Worm (Caenorhabditis elegans) whole organism, late embryonic: ENCODE data around the gene flp-11.

Experiments used
- C08G9.2 ChIP-seq: sonication (generic microtip); optimal IDR thresholded peaks from 2 replicates; lab custom pipeline; 2016; ENCODE audit warnings: mild to moderate bottlenecking, missing genetic modification characterization, moderate library complexity, missing compliant biosample characterization
- F13H6.1 ChIP-seq: sonication (generic microtip); optimal IDR thresholded peaks from 2 replicates; lab custom pipeline; 2016; ENCODE audit warnings: missing genetic modification characterization, missing compliant biosample characterization
- K02D7.2 ChIP-seq: sonication (generic microtip); optimal IDR thresholded peaks from 2 replicates; lab custom pipeline; 2017; ENCODE audit warnings: mild to moderate bottlenecking, missing genetic modification characterization, missing compliant biosample characterization
- K09A11.1 ChIP-seq: sonication (generic microtip); optimal IDR thresholded peaks from 2 replicates; lab custom pipeline; 2017; ENCODE audit warnings: antibody characterized with exemption, mild to moderate bottlenecking, missing genetic modification characterization, missing compliant biosample characterization; ENCODE audit not compliant: insufficient read depth
- T23F11.4 ChIP-seq: fragments of 200-800 bp; sonication (Bioruptor generic); optimal IDR thresholded peaks from 2 replicates; lab custom pipeline; 2018; ENCODE audit warnings: mild to moderate bottlenecking, missing genetic modification characterization, missing compliant biosample characterization
- Y22D7AL.16 ChIP-seq: sonication (generic microtip); optimal IDR thresholded peaks from 2 replicates; lab custom pipeline; 2016; ENCODE audit warnings: missing genetic modification characterization, missing compliant biosample characterization
- ahr-1 ChIP-seq: sonication (generic microtip); optimal IDR thresholded peaks from 2 replicates; lab custom pipeline; 2016; ENCODE audit warnings: missing genetic modification characterization, missing compliant biosample characterization
- ama-1 ChIP-seq: fragments of 150-350 bp; optimal IDR thresholded peaks from 2 replicates; lab custom pipeline; 2014
- ceh-14 ChIP-seq: sonication (generic microtip); optimal IDR thresholded peaks from 2 replicates; lab custom pipeline; 2016; ENCODE audit warnings: missing genotype, missing genetic modification characterization, missing compliant biosample characterization
- ceh-19 ChIP-seq: fragments of 200-800 bp; sonication (Bioruptor generic); optimal IDR thresholded peaks from 2 replicates; lab custom pipeline; 2018; ENCODE audit warnings: mild to moderate bottlenecking, missing genetic modification characterization, missing compliant biosample characterization
- ceh-24 ChIP-seq: sonication (generic microtip); optimal IDR thresholded peaks from 2 replicates; lab custom pipeline; 2016; ENCODE audit warnings: mild to moderate bottlenecking, missing genetic modification characterization, missing compliant biosample characterization
- ceh-30 ChIP-seq: fragments of 150-350 bp; optimal IDR thresholded peaks from 2 replicates; lab custom pipeline; 2014; ENCODE audit warnings: missing biosample characterization, missing genetic modification characterization
- ceh-31 ChIP-seq: sonication (generic microtip); optimal IDR thresholded peaks from 2 replicates; lab custom pipeline; 2016; ENCODE audit warnings: missing genetic modification characterization, missing compliant biosample characterization
- ceh-34 ChIP-seq: sonication (generic microtip); optimal IDR thresholded peaks from 2 replicates; lab custom pipeline; 2016; ENCODE audit warnings: mild to moderate bottlenecking, missing genetic modification characterization, missing compliant biosample characterization
- ceh-45 ChIP-seq: fragments of 200-800 bp; sonication (Bioruptor generic); IDR thresholded peaks from 2 replicates; pipeline ENCODE4 v1.3.6; 2022; ENCODE audit warnings: missing genetic modification reagents, missing genetic modification characterization, missing compliant biosample characterization
- ceh-48 ChIP-seq: sonication (generic microtip); optimal IDR thresholded peaks from 2 replicates; lab custom pipeline; 2016; ENCODE audit warnings: missing genetic modification characterization, inconsistent platforms, missing compliant biosample characterization
- ceh-6 ChIP-seq: fragments of 200-800 bp; sonication (Bioruptor generic); optimal IDR thresholded peaks from 2 replicates; lab custom pipeline; 2018; ENCODE audit warnings: mild to moderate bottlenecking, missing genetic modification characterization, missing compliant biosample characterization
- ceh-9 ChIP-seq: sonication (generic microtip); optimal IDR thresholded peaks from 2 replicates; lab custom pipeline; 2016; ENCODE audit warnings: mild to moderate bottlenecking, missing genetic modification characterization, inconsistent platforms, missing compliant biosample characterization
- che-1 ChIP-seq: sonication (generic microtip); optimal IDR thresholded peaks from 2 replicates; lab custom pipeline; 2016; ENCODE audit warnings: mild to moderate bottlenecking, missing genetic modification characterization, missing compliant biosample characterization
- dmd-4 ChIP-seq: sonication (generic microtip); optimal IDR thresholded peaks from 2 replicates; lab custom pipeline; 2016; ENCODE audit warnings: borderline replicate concordance, missing genetic modification characterization, missing compliant biosample characterization
- dve-1 ChIP-seq: sonication (generic microtip); optimal IDR thresholded peaks from 2 replicates; lab custom pipeline; 2017; ENCODE audit warnings: antibody characterized with exemption, mild to moderate bottlenecking, missing genetic modification characterization, missing compliant biosample characterization
- elt-2 ChIP-seq: sonication (generic microtip); optimal IDR thresholded peaks from 2 replicates; lab custom pipeline; 2016; ENCODE audit warnings: missing genetic modification reagents, missing genetic modification characterization, missing compliant biosample characterization
- elt-4 ChIP-seq: sonication (generic microtip); optimal IDR thresholded peaks from 2 replicates; lab custom pipeline; 2016; ENCODE audit warnings: missing genetic modification characterization, missing compliant biosample characterization
- ets-4 ChIP-seq: sonication (generic microtip); optimal IDR thresholded peaks from 2 replicates; lab custom pipeline; 2016; ENCODE audit warnings: missing genetic modification characterization, missing compliant biosample characterization
- eyg-1 ChIP-seq: sonication (generic microtip); optimal IDR thresholded peaks from 2 replicates; lab custom pipeline; 2016; ENCODE audit warnings: missing genotype, missing genetic modification characterization, missing compliant biosample characterization
- fax-1 ChIP-seq: sonication (generic microtip); optimal IDR thresholded peaks from 2 replicates; lab custom pipeline; 2016; ENCODE audit warnings: missing genotype, missing genetic modification characterization, missing compliant biosample characterization
- fkh-6 ChIP-seq: sonication (generic microtip); optimal IDR thresholded peaks from 2 replicates; lab custom pipeline; 2016; ENCODE audit warnings: missing genetic modification characterization, missing compliant biosample characterization
- gmeb-2 ChIP-seq: sonication (generic microtip); optimal IDR thresholded peaks from 2 replicates; lab custom pipeline; 2016; ENCODE audit warnings: missing genetic modification characterization, inconsistent platforms, missing compliant biosample characterization
- hlh-15 ChIP-seq: sonication (generic microtip); optimal IDR thresholded peaks from 2 replicates; lab custom pipeline; 2016; ENCODE audit warnings: missing genetic modification characterization, missing compliant biosample characterization
- hlh-30 ChIP-seq: sonication (generic microtip); optimal IDR thresholded peaks from 2 replicates; lab custom pipeline; 2017; ENCODE audit warnings: antibody characterized with exemption, missing genetic modification characterization, missing compliant biosample characterization; ENCODE audit not compliant: insufficient read depth
- hlh-6 ChIP-seq: sonication (generic microtip); optimal IDR thresholded peaks from 2 replicates; lab custom pipeline; 2016; ENCODE audit warnings: missing genotype, missing genetic modification characterization, missing compliant biosample characterization
- lim-6 ChIP-seq: sonication (generic microtip); optimal IDR thresholded peaks from 2 replicates; lab custom pipeline; 2016; ENCODE audit warnings: missing genetic modification characterization, missing compliant biosample characterization
- nfya-1 ChIP-seq: sonication (generic microtip); optimal IDR thresholded peaks from 2 replicates; lab custom pipeline; 2017; ENCODE audit warnings: missing genetic modification characterization, mild to moderate bottlenecking, missing compliant biosample characterization, antibody characterized with exemption, moderate library complexity
- npax-4 ChIP-seq: sonication (generic microtip); optimal IDR thresholded peaks from 2 replicates; lab custom pipeline; 2016; ENCODE audit warnings: missing genetic modification characterization, missing compliant biosample characterization
- odd-2 ChIP-seq: sonication (generic microtip); optimal IDR thresholded peaks from 2 replicates; lab custom pipeline; 2017; ENCODE audit warnings: antibody characterized with exemption, mild to moderate bottlenecking, missing genetic modification characterization, missing compliant biosample characterization
- pat-9 ChIP-seq: fragments of 200-800 bp; sonication (Bioruptor generic); optimal IDR thresholded peaks from 2 replicates; lab custom pipeline; 2018; ENCODE audit warnings: mild to moderate bottlenecking, missing genetic modification characterization, moderate library complexity, missing compliant biosample characterization
- pax-1 ChIP-seq: fragments of 150-350 bp; optimal IDR thresholded peaks from 2 replicates; lab custom pipeline; 2014; ENCODE audit warnings: missing biosample characterization, missing genetic modification characterization
- pha-2 ChIP-seq: sonication (generic microtip); optimal IDR thresholded peaks from 2 replicates; lab custom pipeline; 2017; ENCODE audit warnings: mild to moderate bottlenecking, missing genetic modification characterization, missing compliant biosample characterization
- pha-4 ChIP-seq: fragments of 150-350 bp; optimal IDR thresholded peaks from 2 replicates; lab custom pipeline; 2018; ENCODE audit warnings: missing biosample characterization, missing genetic modification reagents, missing genetic modification characterization
- pqm-1 ChIP-seq: sonication (generic microtip); optimal IDR thresholded peaks from 2 replicates; lab custom pipeline; 2016; ENCODE audit warnings: missing genetic modification characterization, missing compliant biosample characterization
- ref-2 ChIP-seq: sonication (generic microtip); optimal IDR thresholded peaks from 2 replicates; lab custom pipeline; 2016; ENCODE audit warnings: missing genetic modification characterization, missing compliant biosample characterization
- rnt-1 ChIP-seq: sonication (generic microtip); optimal IDR thresholded peaks from 2 replicates; lab custom pipeline; 2016; ENCODE audit warnings: missing genetic modification characterization, missing compliant biosample characterization
- sdc-2 ChIP-seq: sonication (generic microtip); optimal IDR thresholded peaks from 2 replicates; lab custom pipeline; 2016; ENCODE audit warnings: missing genotype, missing genetic modification characterization, missing compliant biosample characterization
- sox-4 ChIP-seq: sonication (generic microtip); optimal IDR thresholded peaks from 2 replicates; lab custom pipeline; 2017; ENCODE audit warnings: mild to moderate bottlenecking, missing genetic modification characterization, inconsistent platforms, missing compliant biosample characterization
- syd-9 ChIP-seq: sonication (generic microtip); optimal IDR thresholded peaks from 2 replicates; lab custom pipeline; 2016; ENCODE audit warnings: mild to moderate bottlenecking, missing genetic modification characterization, moderate library complexity, missing compliant biosample characterization
- tbx-7 ChIP-seq: sonication (generic microtip); optimal IDR thresholded peaks from 2 replicates; lab custom pipeline; 2016; ENCODE audit warnings: missing genotype, missing genetic modification characterization, missing compliant biosample characterization
- ttx-3 ChIP-seq: sonication (generic microtip); optimal IDR thresholded peaks from 2 replicates; lab custom pipeline; 2016; ENCODE audit warnings: missing genetic modification reagents, missing genetic modification characterization, missing compliant biosample characterization
- unc-42 ChIP-seq: sonication (generic microtip); optimal IDR thresholded peaks from 2 replicates; lab custom pipeline; 2016; ENCODE audit warnings: missing genotype, missing genetic modification characterization, missing compliant biosample characterization
- unc-55 ChIP-seq: sonication (generic microtip); optimal IDR thresholded peaks from 2 replicates; lab custom pipeline; 2017; ENCODE audit warnings: missing biosample characterization, missing genetic modification reagents, missing genetic modification characterization
- unc-86 ChIP-seq: sonication (generic microtip); optimal IDR thresholded peaks from 2 replicates; lab custom pipeline; 2016; ENCODE audit warnings: missing genetic modification characterization, missing compliant biosample characterization
- zip-5 ChIP-seq: sonication (generic microtip); optimal IDR thresholded peaks from 2 replicates; lab custom pipeline; 2016; ENCODE audit warnings: missing genetic modification characterization, missing compliant biosample characterization
- ztf-16 ChIP-seq: sonication (generic microtip); optimal IDR thresholded peaks from 2 replicates; lab custom pipeline; 2017; ENCODE audit warnings: missing genetic modification characterization, missing compliant biosample characterization

flp-11 gene

ce11 chrX:4711698-4712329, 33.9 kb upstream of the flp-11 start, which contains the start of the genes dnj-14 and glit-1:
Gene dnj-14, minus strand, starts transcription at chrX:4711748.
Gene glit-1, plus strand, starts transcription at chrX:4712279.
- TF ChIP-seq K02D7.2 (tag; lab: Kevin White, UChicago), result no peak
- TF ChIP-seq unc-42 (tag; lab: Kevin White, UChicago), result peak; percentile 86
- no peak for TF ChIP-seq zip-5
- no peak for TF ChIP-seq dmd-4 (tag; lab: Kevin White, UChicago)
- peak; percentile 85 for TF ChIP-seq unc-55
- TF ChIP-seq ceh-48 (tag; lab: Kevin White, UChicago), result peak; percentile 44
- no peak for TF ChIP-seq fax-1 (tag; lab: Kevin White, UChicago)
- TF ChIP-seq ceh-19 (GFP tag; lab: Kevin White, UChicago), result peak; percentile 54
- TF ChIP-seq elt-2 (tag; lab: Kevin White, UChicago), result peak; percentile 68
- TF ChIP-seq che-1 (tag; lab: Kevin White, UChicago), result no peak
- TF ChIP-seq dve-1 (tag; lab: Kevin White, UChicago), result peak; percentile 38
- no peak for TF ChIP-seq hlh-6 (tag; lab: Kevin White, UChicago)
- peak; percentile 88 for TF ChIP-seq ceh-31
- TF ChIP-seq C08G9.2 (tag; lab: Kevin White, UChicago), result peak; percentile 26
- TF ChIP-seq nfya-1, result peak; percentile 91
- TF ChIP-seq syd-9 (tag; lab: Kevin White, UChicago), result peak; percentile 60
- no peak for TF ChIP-seq elt-4
- no peak for TF ChIP-seq ahr-1
- peak; percentile 73 for TF ChIP-seq rnt-1 (tag; lab: Kevin White, UChicago)
- no peak for TF ChIP-seq npax-4 (tag; lab: Kevin White, UChicago)
- TF ChIP-seq ceh-14 (tag; lab: Kevin White, UChicago), result peak; percentile 43
- TF ChIP-seq ttx-3 (tag; lab: Kevin White, UChicago), result no peak
- TF ChIP-seq Y22D7AL.16, result no peak
- TF ChIP-seq sox-4 (tag; lab: Kevin White, UChicago), result no peak
- no peak for TF ChIP-seq ceh-6 (GFP tag; lab: Kevin White, UChicago)
- no peak for TF ChIP-seq ceh-30 (tag; lab: Kevin White, UChicago)
- TF ChIP-seq pha-2 (tag; lab: Kevin White, UChicago), result no peak
- no peak for TF ChIP-seq ztf-16
- peak; percentile 64 for TF ChIP-seq F13H6.1 (tag; lab: Kevin White, UChicago)
- TF ChIP-seq eyg-1 (tag; lab: Kevin White, UChicago), result peak; percentile 35
- no peak for TF ChIP-seq hlh-15
- no peak for TF ChIP-seq pax-1 (tag; lab: Kevin White, UChicago)
- TF ChIP-seq fkh-6 (tag; lab: Kevin White, UChicago), result peak; percentile 23
- TF ChIP-seq tbx-7 (tag; lab: Kevin White, UChicago), result no peak
- peak; percentile 78 for TF ChIP-seq sdc-2 (tag; lab: Kevin White, UChicago)
- TF ChIP-seq unc-86, result no peak
- TF ChIP-seq gmeb-2 (tag; lab: Kevin White, UChicago), result peak; percentile 27
- TF ChIP-seq K09A11.1 (tag; lab: Kevin White, UChicago), result peak; percentile 16
- TF ChIP-seq ref-2 (tag; lab: Kevin White, UChicago), result peak; percentile 87
- TF ChIP-seq T23F11.4 (GFP tag; lab: Kevin White, UChicago), result peak; percentile 58
- TF ChIP-seq pat-9 (tag; lab: Kevin White, UChicago), result no peak
- no peak for TF ChIP-seq ceh-24 (tag; lab: Kevin White, UChicago)
- TF ChIP-seq pqm-1 (tag; lab: Kevin White, UChicago), result peak; percentile 68
- TF ChIP-seq pha-4 (tag; lab: Kevin White, UChicago), result no peak
- TF ChIP-seq ama-1 (lab: Kevin White, UChicago), result no peak
- TF ChIP-seq ceh-45 (GFP tag; lab: Robert Waterston, UW), result 0 out of 2 replicates have a peak, but pooled peaks have one; percentile 9
- no peak for TF ChIP-seq odd-2 (tag; lab: Kevin White, UChicago)
- TF ChIP-seq ets-4 (tag; lab: Kevin White, UChicago), result peak; percentile 55
- TF ChIP-seq ceh-9 (tag; lab: Kevin White, UChicago), result no peak
- peak; percentile 81 for TF ChIP-seq ceh-34 (tag; lab: Kevin White, UChicago)
- TF ChIP-seq lim-6 (tag; lab: Kevin White, UChicago), result peak; percentile 6
- TF ChIP-seq hlh-30 (tag; lab: Kevin White, UChicago), result peak; percentile 83
